Fruit fly (Drosophila melanogaster) whole organism, embryonic: Measurements from ENCODE around the gene CG43338.
A peak's percentile ranks its signal among the peaks of the same experiment; 100 is the strongest.

Source experiments
- B-H2 ChIP-seq: fragments of 200-800 bp; sonication (Bioruptor generic); optimal IDR thresholded peaks from 2 replicates; lab custom pipeline; 2018; ENCODE audit warnings: missing biosample characterization, mild to moderate bottlenecking, missing genetic modification characterization
- C15 ChIP-seq: fragments of 200-800 bp; sonication (Bioruptor generic); IDR thresholded peaks from 3 replicates; pipeline ENCODE4 v1.3.6; 2022; ENCODE audit warnings: missing biosample characterization, missing genetic modification characterization
- CG10209 ChIP-seq: fragments of 200-800 bp; sonication (Bioruptor generic); optimal IDR thresholded peaks from 3 replicates; lab custom pipeline; 2017; ENCODE audit warnings: missing biosample characterization, mild to moderate bottlenecking, missing genetic modification characterization, missing genetic modification reagents
- CG10959 ChIP-seq: fragments of 200-800 bp; sonication (Bioruptor generic); IDR thresholded peaks from 2 replicates; pipeline ENCODE4 v1.3.6; 2022; ENCODE audit warnings: missing biosample characterization, missing genetic modification characterization
- CG11247 ChIP-seq: fragments of 200-800 bp; sonication (Bioruptor generic); IDR thresholded peaks from 2 replicates; pipeline ENCODE4 v1.3.6; 2022; ENCODE audit warnings: missing biosample characterization, missing genetic modification characterization
- CG11456 ChIP-seq: fragments of 200-800 bp; sonication (Bioruptor generic); IDR thresholded peaks from 3 replicates; pipeline ENCODE4 v1.3.6; 2022; ENCODE audit warnings: missing biosample characterization, missing genetic modification characterization
- CG11504 ChIP-seq: fragments of 200-800 bp; sonication (Bioruptor generic); optimal IDR thresholded peaks from 3 replicates; lab custom pipeline; 2019; ENCODE audit warnings: missing biosample characterization, mild to moderate bottlenecking, missing genetic modification characterization, moderate library complexity
- CG12236 ChIP-seq: fragments of 200-800 bp; sonication (Bioruptor generic); optimal IDR thresholded peaks from 2 replicates; lab custom pipeline; 2016; ENCODE audit warnings: missing biosample characterization, missing genetic modification characterization
- CG1233 ChIP-seq: fragments of 200-800 bp; sonication (Bioruptor generic); optimal IDR thresholded peaks from 4 replicates; lab custom pipeline; 2018; ENCODE audit warnings: missing biosample characterization, mild to moderate bottlenecking, missing genetic modification characterization
- CG13424 ChIP-seq: fragments of 200-800 bp; sonication (Bioruptor generic); optimal IDR thresholded peaks from 2 replicates; lab custom pipeline; 2019; ENCODE audit warnings: missing biosample characterization, mild to moderate bottlenecking, missing genetic modification characterization, moderate library complexity
- CG13624 ChIP-seq: fragments of 200-800 bp; sonication (Bioruptor generic); optimal IDR thresholded peaks from 2 replicates; lab custom pipeline; 2016; ENCODE audit warnings: missing biosample characterization, missing genetic modification characterization
- CG15479 ChIP-seq: fragments of 200-800 bp; sonication (Bioruptor generic); optimal IDR thresholded peaks from 3 replicates; lab custom pipeline; 2019; ENCODE audit warnings: missing biosample characterization, mild to moderate bottlenecking, missing genetic modification characterization, moderate library complexity
- CG17385 ChIP-seq: fragments of 200-800 bp; sonication (Bioruptor generic); optimal IDR thresholded peaks from 3 replicates; lab custom pipeline; 2018; ENCODE audit warnings: missing biosample characterization, mild to moderate bottlenecking, missing genetic modification characterization
- CG30020 ChIP-seq: fragments of 200-800 bp; optimal IDR thresholded peaks from 2 replicates; lab custom pipeline; 2019; ENCODE audit warnings: missing biosample characterization, mild to moderate bottlenecking, missing genetic modification characterization, moderate library complexity
- CG33213 ChIP-seq: fragments of 200-800 bp; sonication (Bioruptor generic); optimal IDR thresholded peaks from 3 replicates; lab custom pipeline; 2016; ENCODE audit warnings: missing biosample characterization, missing genetic modification characterization
- CG4854 ChIP-seq: fragments of 200-800 bp; sonication (Bioruptor generic); optimal IDR thresholded peaks from 2 replicates; lab custom pipeline; 2016; ENCODE audit warnings: missing biosample characterization, missing genetic modification characterization, inconsistent platforms
- CG6254 ChIP-seq: fragments of 200-800 bp; sonication (Bioruptor generic); optimal IDR thresholded peaks from 3 replicates; lab custom pipeline; 2017; ENCODE audit warnings: mild to moderate bottlenecking, missing biosample characterization, missing genetic modification reagents, missing genetic modification characterization
- CTCF ChIP-seq: fragments of 200-800 bp; sonication (Bioruptor generic); optimal IDR thresholded peaks from 2 replicates; lab custom pipeline; 2017; ENCODE audit warnings: missing biosample characterization, mild to moderate bottlenecking, missing genetic modification characterization, moderate library complexity
- GATAe ChIP-seq: fragments of 200-800 bp; sonication (Bioruptor generic); conservative IDR thresholded peaks from 2 replicates; pipeline ENCODE4 v1.3.6; 2022; ENCODE audit warnings: missing biosample characterization, missing genetic modification characterization
- HLH54F ChIP-seq: fragments of 200-800 bp; sonication (Bioruptor generic); optimal IDR thresholded peaks from 3 replicates; lab custom pipeline; 2016; ENCODE audit warnings: missing biosample characterization, missing genetic modification characterization
- Nf-YA ChIP-seq: fragments of 200-800 bp; sonication (Bioruptor generic); IDR thresholded peaks from 2 replicates; pipeline ENCODE4 v1.3.6; 2022; ENCODE audit warnings: missing biosample characterization, missing genetic modification characterization
- Pdp1 ChIP-seq, 2 experiments: fragments of 200-800 bp; sonication (Bioruptor generic); optimal IDR thresholded peaks; 3 replicates each; lab custom pipeline; 2016; ENCODE audit warnings: missing biosample characterization in 2 of 2, missing genetic modification characterization in 2 of 2, mild to moderate bottlenecking in 1 of 2, moderate library complexity in 1 of 2
- Ptx1 ChIP-seq: fragments of 200-800 bp; sonication (Bioruptor generic); IDR thresholded peaks from 2 replicates; pipeline ENCODE4 v1.3.6; 2022; ENCODE audit warnings: missing biosample characterization, missing genetic modification characterization
- Six4 ChIP-seq: fragments of 200-800 bp; sonication (Bioruptor generic); optimal IDR thresholded peaks from 2 replicates; lab custom pipeline; 2016; ENCODE audit warnings: missing biosample characterization, missing genetic modification characterization
- Sox100B ChIP-seq: fragments of 200-800 bp; sonication (Bioruptor generic); optimal IDR thresholded peaks from 3 replicates; lab custom pipeline; 2018; ENCODE audit warnings: missing biosample characterization, mild to moderate bottlenecking, missing genetic modification characterization
- Sox102F ChIP-seq: fragments of 200-800 bp; sonication (Bioruptor generic); optimal IDR thresholded peaks from 2 replicates; lab custom pipeline; 2018; ENCODE audit warnings: missing biosample characterization, mild to moderate bottlenecking, missing genetic modification characterization, moderate library complexity
- Spps ChIP-seq: fragments of 200-800 bp; sonication (Bioruptor generic); optimal IDR thresholded peaks from 2 replicates; lab custom pipeline; 2018; ENCODE audit warnings: missing biosample characterization, mild to moderate bottlenecking, missing genetic modification characterization
- TFAM ChIP-seq: fragments of 200-800 bp; sonication (Bioruptor generic); optimal IDR thresholded peaks from 2 replicates; lab custom pipeline; 2017; ENCODE audit warnings: missing biosample characterization, missing genetic modification characterization, inconsistent platforms
- Trl ChIP-seq, 3 experiments: fragments of >200 bp in 2 of 3; fragments of 200-800 bp in 1 of 3; sonication (Bioruptor generic) in 1 of 3; optimal IDR thresholded peaks; 2 replicates in 1 of 3; 3 replicates in 2 of 3; lab custom pipeline; 2016 to 2017; ENCODE audit warnings: missing biosample characterization in 1 of 3, missing genetic modification characterization in 1 of 3
- al ChIP-seq: fragments of 200-800 bp; sonication (Bioruptor generic); IDR thresholded peaks from 2 replicates; pipeline ENCODE4 v1.3.6; 2022; ENCODE audit warnings: missing biosample characterization, missing genetic modification characterization
- amos ChIP-seq: fragments of 200-800 bp; sonication (Bioruptor generic); IDR thresholded peaks from 2 replicates; pipeline ENCODE4 v1.3.6; 2022; ENCODE audit warnings: missing biosample characterization, missing genetic modification characterization; ENCODE audit not compliant: partially characterized antibody
- az2 ChIP-seq: fragments of 200-800 bp; sonication (Bioruptor generic); optimal IDR thresholded peaks from 3 replicates; lab custom pipeline; 2016; ENCODE audit warnings: missing biosample characterization, missing genetic modification characterization
- cg ChIP-seq: fragments of 200-800 bp; sonication (Bioruptor generic); optimal IDR thresholded peaks from 3 replicates; lab custom pipeline; 2019; ENCODE audit warnings: missing biosample characterization, mild to moderate bottlenecking, missing genetic modification characterization, moderate library complexity
- chif ChIP-seq, 2 experiments: fragments of 200-800 bp; sonication (Bioruptor generic); optimal IDR thresholded peaks; 3 replicates each; lab custom pipeline; 2016; ENCODE audit warnings: missing biosample characterization in 2 of 2, missing genetic modification characterization in 2 of 2
- dmrt99B ChIP-seq: fragments of 200-800 bp; sonication (Bioruptor generic); optimal IDR thresholded peaks from 2 replicates; lab custom pipeline; 2018; ENCODE audit warnings: missing biosample characterization, mild to moderate bottlenecking, missing genetic modification characterization, moderate library complexity
- exex ChIP-seq: fragments of 200-800 bp; sonication (Bioruptor generic); optimal IDR thresholded peaks from 4 replicates; lab custom pipeline; 2018; ENCODE audit warnings: missing biosample characterization, mild to moderate bottlenecking, missing genetic modification characterization, moderate library complexity
- fd3F ChIP-seq: fragments of 200-800 bp; sonication (Bioruptor generic); optimal IDR thresholded peaks from 2 replicates; lab custom pipeline; 2018; ENCODE audit warnings: missing biosample characterization, mild to moderate bottlenecking, missing genetic modification characterization, moderate library complexity
- gcm2 ChIP-seq: fragments of 200-800 bp; sonication (Bioruptor generic); optimal IDR thresholded peaks from 2 replicates; lab custom pipeline; 2016; ENCODE audit warnings: missing biosample characterization, missing genetic modification characterization
- kni ChIP-seq: fragments of 200-800 bp; sonication (Bioruptor generic); optimal IDR thresholded peaks from 3 replicates; lab custom pipeline; 2017; ENCODE audit warnings: mild to moderate bottlenecking, missing biosample characterization, missing genetic modification reagents, missing genetic modification characterization
- lov ChIP-seq, 2 experiments: fragments of 200-800 bp in 1 of 2; fragments of >200 bp in 1 of 2; sonication (Bioruptor generic) in 1 of 2; IDR thresholded peaks in 1 of 2; optimal IDR thresholded peaks in 1 of 2; 2 replicates in 1 of 2; 3 replicates in 1 of 2; pipeline versions ENCODE4 v1.3.6 to Lab custom; 2017 to 2022; ENCODE audit warnings: missing biosample characterization in 1 of 2, missing genetic modification characterization in 1 of 2
- otp ChIP-seq: fragments of 200-800 bp; sonication (Bioruptor generic); IDR thresholded peaks from 3 replicates; pipeline ENCODE4, ENCODE4 v1.3.6; 2022; ENCODE audit warnings: missing biosample characterization, missing genetic modification characterization
- pan ChIP-seq, 4 experiments: fragments of >200 bp in 3 of 4; fragments of 200-800 bp in 1 of 4; sonication (Bioruptor generic) in 1 of 4; optimal IDR thresholded peaks in 3 of 4; IDR thresholded peaks in 1 of 4; 2 replicates each; pipeline versions ENCODE4 v1.3.6 to Lab custom; 2017 to 2022; ENCODE audit warnings: missing biosample characterization in 2 of 4, missing genetic modification characterization in 2 of 4, mixed read lengths in 1 of 4
- prd ChIP-seq, 3 experiments: fragments of >200 bp in 2 of 3; fragments of 200-800 bp in 1 of 3; sonication (Bioruptor generic) in 1 of 3; optimal IDR thresholded peaks in 2 of 3; IDR thresholded peaks in 1 of 3; 2 replicates in 2 of 3; 3 replicates in 1 of 3; pipeline versions ENCODE4 v1.3.6 to Lab custom; 2017 to 2022; ENCODE audit warnings: missing biosample characterization in 1 of 3, missing genetic modification characterization in 1 of 3
- sisA ChIP-seq: fragments of 200-800 bp; sonication (Bioruptor generic); IDR thresholded peaks from 2 replicates; pipeline ENCODE4 v1.3.6; 2022; ENCODE audit warnings: missing biosample characterization, missing genetic modification characterization
- slbo ChIP-seq: fragments of 200-800 bp; sonication (Bioruptor generic); IDR thresholded peaks from 2 replicates; pipeline ENCODE4 v1.3.6; 2022; ENCODE audit warnings: missing biosample characterization, missing genetic modification characterization
- tna ChIP-seq: fragments of 200-800 bp; sonication (Bioruptor generic); IDR thresholded peaks from 2 replicates; pipeline ENCODE4 v1.3.6; 2022; ENCODE audit warnings: missing biosample characterization, missing genetic modification characterization; ENCODE audit not compliant: partially characterized antibody
- trem ChIP-seq: fragments of 200-800 bp; optimal IDR thresholded peaks from 3 replicates; lab custom pipeline; 2019; ENCODE audit warnings: missing biosample characterization, mild to moderate bottlenecking, missing genetic modification characterization, moderate library complexity

The CG43338 gene

DNA sequence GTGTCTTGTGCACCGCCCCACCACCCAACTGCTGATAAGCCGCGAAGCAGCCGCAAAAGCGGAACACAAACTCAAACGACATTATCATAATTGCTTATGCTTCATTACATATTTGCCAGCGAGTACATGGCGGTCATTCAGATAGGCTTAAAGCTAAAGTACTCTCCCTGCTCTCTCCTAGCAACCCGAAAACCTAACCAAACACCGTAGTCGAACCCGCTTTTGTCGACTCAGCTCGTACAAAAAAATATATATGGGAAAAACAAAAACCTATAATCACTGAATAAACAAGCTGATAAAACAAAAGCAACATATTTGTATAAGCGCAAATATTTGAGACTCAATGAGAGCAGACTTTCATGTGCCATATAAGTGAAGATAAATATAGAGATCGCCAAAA lies 44.1 kb downstream of the CG43338 start (continued):
- TF ChIP-seq Spps (tag; lab: Kevin White, UChicago) = peak; percentile 34
- TF ChIP-seq chif (GFP tag; optimal IDR thresholded peaks at IDR 0.05; lab: Kevin White, UChicago) = peak; percentile 73 to 77
- peak; percentile 71 for TF ChIP-seq Nf-YA (GFP tag; lab: Robert Waterston, UW)
- 0 out of 2 replicates have a peak, but pooled peaks have one; percentile 45 for TF ChIP-seq CG10959
- TF ChIP-seq C15 = peak; percentile 56; the same call in 1 of the 3 replicates
- 0 out of 2 replicates have a peak, but pooled peaks have one; percentile 12 for TF ChIP-seq GATAe (GFP tag; lab: Robert Waterston, UW)
- TF ChIP-seq CG15479 (GFP tag; lab: Kevin White, UChicago) = peak; percentile 78
- TF ChIP-seq CG11247 (GFP tag; lab: Robert Waterston, UW) = peak; percentile 38; the same call in 1 of the 2 replicates
- TF ChIP-seq kni (GFP tag; lab: Kevin White, UChicago) = peak; percentile 38
- TF ChIP-seq CTCF (GFP tag; lab: Kevin White, UChicago) = peak; percentile 53
- no peak for TF ChIP-seq CG30020 (tag; lab: Kevin White, UChicago)
- no peak for TF ChIP-seq sisA (GFP tag; lab: Robert Waterston, UW)
- TF ChIP-seq dmrt99B (tag; lab: Kevin White, UChicago) = peak; percentile 69
- peak in 1 of 2 experiments; percentile 0 for TF ChIP-seq Trl (optimal IDR thresholded peaks at IDR 0.05; lab: Kevin White, UChicago)
- TF ChIP-seq Trl (GFP tag; optimal IDR thresholded peaks at IDR 0.05; lab: Kevin White, UChicago) = peak; percentile 85
- TF ChIP-seq otp (GFP tag; lab: Robert Waterston, UW) = peak; percentile 85
- peak; percentile 90 for TF ChIP-seq CG33213 (GFP tag; lab: Kevin White, UChicago)
- peak; percentile 81 for TF ChIP-seq fd3F (GFP tag; lab: Kevin White, UChicago)
- no peak for TF ChIP-seq cg
- TF ChIP-seq CG1233 (GFP tag; lab: Kevin White, UChicago) = peak; percentile 76
- peak; percentile 70 for TF ChIP-seq CG13424 (tag; lab: Kevin White, UChicago)
- TF ChIP-seq prd (optimal IDR thresholded peaks at IDR 0.05; lab: Kevin White, UChicago) = no peak
- peak; percentile 47; the same call in 2 of the 3 replicates for TF ChIP-seq prd (GFP tag; IDR thresholded peaks at IDR 0.05; lab: Robert Waterston, UW)
- TF ChIP-seq trem = peak; percentile 15
- TF ChIP-seq Ptx1 = 0 out of 2 replicates have a peak, but pooled peaks have one; percentile 11
- TF ChIP-seq az2 (GFP tag; lab: Kevin White, UChicago) = peak; percentile 50
- TF ChIP-seq TFAM (GFP tag; lab: Kevin White, UChicago) = peak; percentile 11
- TF ChIP-seq tna (GFP tag; lab: Robert Waterston, UW) = no peak
- no peak for TF ChIP-seq amos (GFP tag; lab: Robert Waterston, UW)
- no peak for TF ChIP-seq lov (optimal IDR thresholded peaks at IDR 0.05; lab: Kevin White, UChicago)
- TF ChIP-seq lov (GFP tag; IDR thresholded peaks at IDR 0.05; lab: Robert Waterston, UW) = 0 out of 3 replicates have a peak, but pooled peaks have one; percentile 59
- TF ChIP-seq CG11504 (tag; lab: Kevin White, UChicago) = peak; percentile 77
- peak; percentile 92 for TF ChIP-seq CG12236 (GFP tag; lab: Kevin White, UChicago)
- TF ChIP-seq Sox102F (GFP tag; lab: Kevin White, UChicago) = peak; percentile 80
- TF ChIP-seq Six4 = peak; percentile 48
- peak; percentile 24 for TF ChIP-seq HLH54F (GFP tag; lab: Kevin White, UChicago)
- peak; percentile 92 for TF ChIP-seq CG10209
- TF ChIP-seq slbo (GFP tag; lab: Robert Waterston, UW) = peak; percentile 48
- peak; percentile 74 for TF ChIP-seq CG17385 (GFP tag; lab: Kevin White, UChicago)
- TF ChIP-seq CG6254 (GFP tag; lab: Kevin White, UChicago) = peak; percentile 74
- peak; percentile 90 for TF ChIP-seq CG4854 (GFP tag; lab: Kevin White, UChicago)
- TF ChIP-seq exex (tag; lab: Kevin White, UChicago) = peak; percentile 71
- peak; percentile 69 to 79 for TF ChIP-seq Pdp1 (GFP tag; optimal IDR thresholded peaks at IDR 0.05; lab: Kevin White, UChicago)
- TF ChIP-seq CG13624 (GFP tag; lab: Kevin White, UChicago) = peak; percentile 78
- 0 out of 2 replicates have a peak, but pooled peaks have one; percentile 10 for TF ChIP-seq al
- peak; percentile 28; the same call in 2 of the 3 replicates for TF ChIP-seq CG11456 (GFP tag; lab: Robert Waterston, UW)
- TF ChIP-seq pan (optimal IDR thresholded peaks at IDR 0.05; lab: Kevin White, UChicago) = no peak
- peak in 1 of 2 experiments; percentile 64 for TF ChIP-seq pan (GFP tag; optimal IDR thresholded peaks at IDR 0.05 in 1 of 2, IDR thresholded peaks at IDR 0.05 in 1 of 2)
- TF ChIP-seq gcm2 (GFP tag; lab: Kevin White, UChicago) = peak; percentile 10
- TF ChIP-seq Sox100B (GFP tag; lab: Kevin White, UChicago) = peak; percentile 75
- peak; percentile 82 for TF ChIP-seq B-H2
